Fruit fly (Drosophila melanogaster): ENCODE results near the gene RpS15Aa.

dm6 chrX:13305323-13305722 lies 32.2 kb downstream of the RpS15Aa start:
- TF ChIP-seq insv (optimal IDR thresholded peaks at IDR 0.05) (no peak), psq (optimal IDR thresholded peaks at IDR 0.05) (no peak)

All from Kc167 (cell line).